Fruit fly (Drosophila melanogaster) whole organism, embryonic: ENCODE results near the gene Ist1.

Source experiments
- Awh ChIP-seq: fragments of 200-800 bp; sonication (Bioruptor generic); IDR thresholded peaks from 2 replicates; pipeline ENCODE4, ENCODE4 v1.3.6; 2022; ENCODE audit warnings: missing biosample characterization, missing genetic modification characterization
- B-H1 ChIP-seq: fragments of 200-800 bp; sonication (Bioruptor generic); IDR thresholded peaks from 3 replicates; pipeline ENCODE4 v1.3.6; 2022; ENCODE audit warnings: missing biosample characterization, missing genetic modification characterization
- Bgb ChIP-seq: fragments of 200-800 bp; sonication (Bioruptor generic); IDR thresholded peaks from 2 replicates; pipeline ENCODE4 v1.3.6; 2022; ENCODE audit warnings: missing biosample characterization, missing genetic modification characterization; ENCODE audit not compliant: partially characterized antibody
- CG10543 ChIP-seq: fragments of 200-800 bp; sonication (Bioruptor generic); optimal IDR thresholded peaks from 3 replicates; lab custom pipeline; 2017; ENCODE audit warnings: missing biosample characterization, mild to moderate bottlenecking, missing genetic modification characterization, moderate library complexity
- CG11695 ChIP-seq: fragments of 200-800 bp; sonication (Bioruptor generic); IDR thresholded peaks from 3 replicates; pipeline ENCODE4 v1.3.6; 2022; ENCODE audit warnings: missing biosample characterization, missing genetic modification characterization
- CG12155 ChIP-seq: fragments of 200-800 bp; sonication (Bioruptor generic); optimal IDR thresholded peaks from 3 replicates; lab custom pipeline; 2016; ENCODE audit warnings: missing biosample characterization, missing genetic modification characterization
- CG12391 ChIP-seq: fragments of 200-800 bp; sonication (Bioruptor generic); optimal IDR thresholded peaks from 3 replicates; lab custom pipeline; 2018; ENCODE audit warnings: missing biosample characterization, mild to moderate bottlenecking, missing genetic modification characterization, moderate library complexity
- CG14441 ChIP-seq: fragments of 200-800 bp; sonication (Bioruptor generic); IDR thresholded peaks from 2 replicates; pipeline ENCODE4 v1.3.6; 2022; ENCODE audit warnings: missing biosample characterization, missing genetic modification characterization
- CG14667 ChIP-seq: fragments of 200-800 bp; sonication (Bioruptor generic); IDR thresholded peaks from 2 replicates; pipeline ENCODE4 v1.3.6; 2022; ENCODE audit warnings: missing biosample characterization, missing genetic modification characterization
- CG15073 ChIP-seq: fragments of 200-800 bp; sonication (Bioruptor generic); optimal IDR thresholded peaks from 2 replicates; lab custom pipeline; 2016; ENCODE audit warnings: missing biosample characterization, missing genetic modification characterization
- CG15514 ChIP-seq: fragments of 200-800 bp; sonication (Bioruptor generic); optimal IDR thresholded peaks from 3 replicates; lab custom pipeline; 2017; ENCODE audit warnings: missing biosample characterization, missing genetic modification characterization, mild to moderate bottlenecking, moderate library complexity, missing genetic modification reagents
- CG15601 ChIP-seq: fragments of 200-800 bp; sonication (Bioruptor generic); optimal IDR thresholded peaks from 3 replicates; lab custom pipeline; 2019; ENCODE audit warnings: missing biosample characterization, mild to moderate bottlenecking, missing genetic modification characterization, moderate library complexity
- CG15696 ChIP-seq: fragments of 200-800 bp; sonication (Bioruptor generic); optimal IDR thresholded peaks from 2 replicates; lab custom pipeline; 2019; ENCODE audit warnings: missing biosample characterization, mild to moderate bottlenecking, missing genetic modification characterization, moderate library complexity
- CG17385 ChIP-seq: fragments of 200-800 bp; sonication (Bioruptor generic); optimal IDR thresholded peaks from 3 replicates; lab custom pipeline; 2018; ENCODE audit warnings: missing biosample characterization, mild to moderate bottlenecking, missing genetic modification characterization
- CG1792 ChIP-seq: fragments of 200-800 bp; sonication (Bioruptor generic); optimal IDR thresholded peaks from 2 replicates; lab custom pipeline; 2016; ENCODE audit warnings: missing biosample characterization, missing genetic modification characterization
- CG30431 ChIP-seq: fragments of 200-800 bp; sonication (Bioruptor generic); optimal IDR thresholded peaks from 2 replicates; lab custom pipeline; 2017; ENCODE audit warnings: missing biosample characterization, missing genetic modification characterization
- CG31388 ChIP-seq: fragments of 200-800 bp; sonication (Bioruptor generic); optimal IDR thresholded peaks from 2 replicates; lab custom pipeline; 2016; ENCODE audit warnings: missing biosample characterization, missing genetic modification characterization
- CG31441 ChIP-seq: fragments of 200-800 bp; sonication (Bioruptor generic); IDR thresholded peaks from 2 replicates; pipeline ENCODE4 v1.3.6; 2022; ENCODE audit warnings: missing biosample characterization, missing genetic modification characterization
- CG32532 ChIP-seq: fragments of 200-800 bp; sonication (Bioruptor generic); IDR thresholded peaks from 2 replicates; pipeline ENCODE4 v1.3.6; 2022; ENCODE audit warnings: missing biosample characterization, missing genetic modification characterization
- CG34376 ChIP-seq: fragments of 200-800 bp; sonication (Bioruptor generic); optimal IDR thresholded peaks from 2 replicates; lab custom pipeline; 2018; ENCODE audit warnings: missing biosample characterization, mild to moderate bottlenecking, missing genetic modification characterization
- CG5245 ChIP-seq: fragments of 200-800 bp; sonication (Bioruptor generic); optimal IDR thresholded peaks from 3 replicates; lab custom pipeline; 2016; ENCODE audit warnings: missing biosample characterization, missing genetic modification characterization
- CG6765 ChIP-seq: fragments of 200-800 bp; sonication (Bioruptor generic); optimal IDR thresholded peaks from 3 replicates; lab custom pipeline; 2017; ENCODE audit warnings: missing biosample characterization, mild to moderate bottlenecking, missing genetic modification characterization
- CG7271 ChIP-seq: fragments of 200-800 bp; sonication (Bioruptor generic); optimal IDR thresholded peaks from 2 replicates; lab custom pipeline; 2018; ENCODE audit warnings: missing biosample characterization, mild to moderate bottlenecking, missing genetic modification characterization, moderate library complexity
- CrebB ChIP-seq: fragments of 200-800 bp; sonication (Bioruptor generic); optimal IDR thresholded peaks from 3 replicates; lab custom pipeline; 2018; ENCODE audit warnings: missing biosample characterization, mild to moderate bottlenecking, missing genetic modification characterization
- Doc3 ChIP-seq: fragments of 200-800 bp; sonication (Bioruptor generic); IDR thresholded peaks from 3 replicates; pipeline ENCODE4 v1.3.6; 2022; ENCODE audit warnings: missing biosample characterization, missing genetic modification characterization; ENCODE audit not compliant: partially characterized antibody
- Elba2 ChIP-seq: fragments of 200-800 bp; sonication (Bioruptor generic); optimal IDR thresholded peaks from 3 replicates; lab custom pipeline; 2016; ENCODE audit warnings: missing biosample characterization, missing genetic modification characterization
- Fer1 ChIP-seq: fragments of 200-800 bp; sonication (Bioruptor generic); optimal IDR thresholded peaks from 2 replicates; lab custom pipeline; 2017; ENCODE audit warnings: missing biosample characterization, mild to moderate bottlenecking, missing genetic modification characterization
- Hr51 ChIP-seq, 2 experiments: fragments of 200-800 bp; sonication (Bioruptor generic); optimal IDR thresholded peaks; 2 replicates in 1 of 2; 3 replicates in 1 of 2; lab custom pipeline; 2016 to 2018; ENCODE audit warnings: missing biosample characterization in 2 of 2, missing genetic modification characterization in 2 of 2, mild to moderate bottlenecking in 1 of 2, moderate library complexity in 1 of 2
- Mrtf ChIP-seq: fragments of 200-800 bp; sonication (Bioruptor generic); IDR thresholded peaks from 3 replicates; pipeline ENCODE4 v1.3.6; 2022; ENCODE audit warnings: missing biosample characterization, missing genetic modification characterization
- NK7.1 ChIP-seq: fragments of 200-800 bp; sonication (Bioruptor generic); optimal IDR thresholded peaks from 3 replicates; lab custom pipeline; 2016; ENCODE audit warnings: missing biosample characterization, missing genetic modification characterization
- Oaz ChIP-seq: fragments of 200-800 bp; sonication (Bioruptor generic); IDR thresholded peaks from 2 replicates; pipeline ENCODE4 v1.3.6; 2022; ENCODE audit warnings: missing biosample characterization, missing genetic modification characterization
- Ravus ChIP-seq: fragments of 200-800 bp; sonication (Bioruptor generic); IDR thresholded peaks from 2 replicates; pipeline ENCODE4 v1.3.6; 2022; ENCODE audit warnings: missing biosample characterization, missing genetic modification characterization
- YL-1 ChIP-seq: fragments of 200-800 bp; sonication (Bioruptor generic); optimal IDR thresholded peaks from 3 replicates; lab custom pipeline; 2017; ENCODE audit warnings: missing biosample characterization, mild to moderate bottlenecking, missing genetic modification characterization
- abd-A ChIP-seq: fragments of 200-800 bp; sonication (Bioruptor generic); optimal IDR thresholded peaks from 3 replicates; lab custom pipeline; 2019; ENCODE audit warnings: missing biosample characterization, mild to moderate bottlenecking, missing genetic modification characterization, moderate library complexity
- al ChIP-seq: fragments of 200-800 bp; sonication (Bioruptor generic); IDR thresholded peaks from 2 replicates; pipeline ENCODE4 v1.3.6; 2022; ENCODE audit warnings: missing biosample characterization, missing genetic modification characterization
- disco-r ChIP-seq: fragments of 200-800 bp; sonication (Bioruptor generic); optimal IDR thresholded peaks from 2 replicates; lab custom pipeline; 2016; ENCODE audit warnings: missing biosample characterization, missing genetic modification characterization
- dpn ChIP-seq, 2 experiments: fragments of 200-800 bp; sonication (Bioruptor generic); optimal IDR thresholded peaks; 3 replicates each; lab custom pipeline; 2016; ENCODE audit warnings: missing biosample characterization in 2 of 2, missing genetic modification characterization in 2 of 2
- grau ChIP-seq: fragments of 200-800 bp; optimal IDR thresholded peaks from 3 replicates; lab custom pipeline; 2019; ENCODE audit warnings: missing biosample characterization, mild to moderate bottlenecking, missing genetic modification characterization, moderate library complexity
- gsb-n ChIP-seq: fragments of 200-800 bp; sonication (Bioruptor generic); optimal IDR thresholded peaks from 3 replicates; lab custom pipeline; 2018; ENCODE audit warnings: missing biosample characterization, mild to moderate bottlenecking, missing genetic modification characterization
- hkb ChIP-seq, 2 experiments: fragments of 200-800 bp in 1 of 2; fragments of >200 bp in 1 of 2; sonication (Bioruptor generic) in 1 of 2; IDR thresholded peaks in 1 of 2; optimal IDR thresholded peaks in 1 of 2; 2 replicates each; pipeline versions ENCODE4 v1.3.6 to Lab custom; 2017 to 2022; ENCODE audit warnings: missing biosample characterization in 1 of 2, missing genetic modification characterization in 1 of 2
- mld ChIP-seq: fragments of 200-800 bp; sonication (Bioruptor generic); IDR thresholded peaks from 3 replicates; pipeline ENCODE4 v1.3.6; 2022; ENCODE audit warnings: missing biosample characterization, missing genetic modification characterization; ENCODE audit not compliant: partially characterized antibody
- run ChIP-seq: fragments of 200-800 bp; sonication (Bioruptor generic); optimal IDR thresholded peaks from 3 replicates; lab custom pipeline; 2018; ENCODE audit warnings: missing biosample characterization, mild to moderate bottlenecking, missing genetic modification characterization
- sens ChIP-seq: fragments of 200-800 bp; sonication (Bioruptor generic); peaks from one replicate; lab custom pipeline; 2016; ENCODE audit warnings: missing biosample characterization, missing genetic modification characterization
- sens-2 ChIP-seq: fragments of 200-800 bp; sonication (Bioruptor generic); IDR thresholded peaks from 2 replicates; pipeline ENCODE4 v1.3.6; 2022; ENCODE audit warnings: missing biosample characterization, missing genetic modification characterization
- seq ChIP-seq: fragments of 200-800 bp; sonication (Bioruptor generic); IDR thresholded peaks from 2 replicates; pipeline ENCODE4 v1.3.6; 2022; ENCODE audit warnings: missing biosample characterization, missing genetic modification characterization
- sim ChIP-seq: fragments of 200-800 bp; sonication (Bioruptor generic); IDR thresholded peaks from 2 replicates; pipeline ENCODE4 v1.3.6; 2022; ENCODE audit warnings: missing biosample characterization, missing genetic modification characterization
- sima ChIP-seq: fragments of 200-800 bp; sonication (Bioruptor generic); optimal IDR thresholded peaks from 2 replicates; lab custom pipeline; 2016; ENCODE audit warnings: missing biosample characterization, missing genetic modification characterization
- sisA ChIP-seq: fragments of 200-800 bp; sonication (Bioruptor generic); IDR thresholded peaks from 2 replicates; pipeline ENCODE4 v1.3.6; 2022; ENCODE audit warnings: missing biosample characterization, missing genetic modification characterization
- tap ChIP-seq: fragments of 200-800 bp; optimal IDR thresholded peaks from 3 replicates; lab custom pipeline; 2019; ENCODE audit warnings: missing biosample characterization, mild to moderate bottlenecking, missing genetic modification characterization, moderate library complexity

Ist1 gene

dm6 chr3L:6708995-6709606 lies 47.2 kb downstream of the Ist1 start (continued):
- peak; percentile 71 for TF ChIP-seq B-H1 (GFP tag; lab: Robert Waterston, UW)
- TF ChIP-seq Mrtf (GFP tag; lab: Robert Waterston, UW) = peak; percentile 82
- peak; percentile 48 for TF ChIP-seq sima
- 0 out of 2 replicates have a peak, but pooled peaks have one; percentile 32 for TF ChIP-seq sim (GFP tag; lab: Robert Waterston, UW)
- peak; percentile 40; the same call in 1 of the 2 replicates for TF ChIP-seq CG14667 (GFP tag; lab: Robert Waterston, UW)
- TF ChIP-seq CG34376 (GFP tag; lab: Kevin White, UChicago) = peak; percentile 96
- peak; percentile 79 for TF ChIP-seq Oaz (GFP tag; lab: Robert Waterston, UW)
- peak; percentile 75 for TF ChIP-seq grau
- TF ChIP-seq CG10543 (GFP tag; lab: Kevin White, UChicago) = peak; percentile 70
- TF ChIP-seq Ravus (GFP tag; lab: Robert Waterston, UW) = no peak; the same call in 1 of the 2 replicates
- no peak for TF ChIP-seq Elba2 (GFP tag; lab: Kevin White, UChicago)
- TF ChIP-seq CG12391 = peak; percentile 75
- TF ChIP-seq CG1792 (GFP tag; lab: Kevin White, UChicago) = peak; percentile 21
- peak; percentile 72 for TF ChIP-seq seq
- TF ChIP-seq CG30431 (GFP tag; lab: Kevin White, UChicago) = peak; percentile 63
- TF ChIP-seq CG31441 (GFP tag; lab: Robert Waterston, UW) = peak; percentile 64
- peak; percentile 85 for TF ChIP-seq Awh (GFP tag; lab: Robert Waterston, UW)
- no peak for TF ChIP-seq mld (GFP tag; lab: Robert Waterston, UW)
- TF ChIP-seq CG15696 = no peak
- no peak for TF ChIP-seq Doc3 (GFP tag; lab: Robert Waterston, UW)
- peak; percentile 47 for TF ChIP-seq run (tag; lab: Kevin White, UChicago)
- TF ChIP-seq tap = peak; percentile 51
- peak; percentile 82 for TF ChIP-seq al
- TF ChIP-seq CG15073 (GFP tag; lab: Kevin White, UChicago) = no peak
- peak; percentile 90 for TF ChIP-seq sens-2
- TF ChIP-seq YL-1 = peak; percentile 32
- peak; percentile 96 for TF ChIP-seq CG6765 (GFP tag; lab: Kevin White, UChicago)
- peak; percentile 70 for TF ChIP-seq gsb-n (tag; lab: Kevin White, UChicago)
- peak; percentile 86 for TF ChIP-seq CG15514 (GFP tag; lab: Kevin White, UChicago)
- TF ChIP-seq Bgb (GFP tag; lab: Robert Waterston, UW) = peak; percentile 43; the same call in 1 of the 2 replicates
- TF ChIP-seq CrebB (tag; lab: Kevin White, UChicago) = peak; percentile 83
- peak; percentile 93 for TF ChIP-seq sens (GFP tag; lab: Kevin White, UChicago)
- TF ChIP-seq CG17385 (GFP tag; lab: Kevin White, UChicago) = peak; percentile 82
- peak; percentile 59 for TF ChIP-seq NK7.1 (GFP tag; lab: Kevin White, UChicago)
- TF ChIP-seq hkb (optimal IDR thresholded peaks at IDR 0.05; lab: Kevin White, UChicago) = no peak
- peak; percentile 87 for TF ChIP-seq hkb (GFP tag; IDR thresholded peaks at IDR 0.05; lab: Robert Waterston, UW)
- peak; percentile 90 for TF ChIP-seq disco-r
- TF ChIP-seq CG32532 (GFP tag; lab: Robert Waterston, UW) = peak; percentile 94
- peak; percentile 71 for TF ChIP-seq CG31388 (GFP tag; lab: Kevin White, UChicago)
- TF ChIP-seq dpn (GFP tag; optimal IDR thresholded peaks at IDR 0.05; lab: Kevin White, UChicago) = peak; percentile 65 to 79
- no peak for TF ChIP-seq abd-A (tag; lab: Kevin White, UChicago)
- peak; percentile 37 to 73 for TF ChIP-seq Hr51 (GFP tag; optimal IDR thresholded peaks at IDR 0.05; lab: Kevin White, UChicago)
- TF ChIP-seq CG12155 (GFP tag; lab: Kevin White, UChicago) = peak; percentile 54
- peak; percentile 66 for TF ChIP-seq CG15601 (tag; lab: Kevin White, UChicago)
- peak; percentile 88 for TF ChIP-seq CG14441 (GFP tag; lab: Robert Waterston, UW)
- peak; percentile 66; the same call in 2 of the 3 replicates for TF ChIP-seq CG11695 (GFP tag; lab: Robert Waterston, UW)
- peak; percentile 93 for TF ChIP-seq Fer1
- peak; percentile 82 for TF ChIP-seq CG7271 (tag; lab: Kevin White, UChicago)
- peak; percentile 64 for TF ChIP-seq sisA (GFP tag; lab: Robert Waterston, UW)
- TF ChIP-seq CG5245 = peak; percentile 81
